Worm (Caenorhabditis elegans): ENCODE results near the gene dhc-3.
"Not testable (repeated sequence)": the region's sequence is repeated elsewhere in the genome, so short reads cannot be mapped to it uniquely, and the experiment has no call there.

DNA sequence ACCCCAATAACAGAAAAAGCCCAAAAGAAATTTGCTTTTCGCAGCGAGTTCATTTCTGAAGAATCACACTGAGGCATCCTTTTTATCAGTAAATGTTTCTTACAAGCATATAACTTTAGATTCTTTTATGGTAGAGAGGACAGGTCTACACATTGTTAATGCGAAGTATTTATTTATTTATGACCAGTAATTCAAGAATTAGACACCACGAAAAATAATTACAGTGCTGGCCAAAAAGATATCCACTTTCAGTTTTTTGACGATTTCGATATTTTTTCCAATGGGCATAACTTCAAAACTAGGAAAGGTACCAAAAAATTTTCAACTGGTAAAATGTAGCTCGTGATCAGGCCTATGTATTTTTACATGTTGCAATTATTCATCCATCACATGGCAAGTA is 4.0 kb upstream of the dhc-3 start, which contains the start of gene clec-225:
- not testable (repeated sequence) for TF ChIP-seq egl-5, elt-1 (tag; optimal IDR thresholded peaks at IDR 0.05)
